Fruit fly (Drosophila melanogaster) whole organism, pupa: ENCODE data around the gene COX5B.

ENCODE experiments used
- Snoo ChIP-seq: fragments of 200-800 bp; sonication (Bioruptor generic); optimal IDR thresholded peaks from 3 replicates; lab custom pipeline; 2017; ENCODE audit warnings: missing biosample characterization, mild to moderate bottlenecking, missing genetic modification characterization, inconsistent platforms
- rn ChIP-seq: fragments of 200-800 bp; sonication (Bioruptor generic); IDR thresholded peaks from 2 replicates; pipeline ENCODE4 v1.3.6; 2022; ENCODE audit warnings: missing biosample characterization, missing genetic modification characterization

DNA sequence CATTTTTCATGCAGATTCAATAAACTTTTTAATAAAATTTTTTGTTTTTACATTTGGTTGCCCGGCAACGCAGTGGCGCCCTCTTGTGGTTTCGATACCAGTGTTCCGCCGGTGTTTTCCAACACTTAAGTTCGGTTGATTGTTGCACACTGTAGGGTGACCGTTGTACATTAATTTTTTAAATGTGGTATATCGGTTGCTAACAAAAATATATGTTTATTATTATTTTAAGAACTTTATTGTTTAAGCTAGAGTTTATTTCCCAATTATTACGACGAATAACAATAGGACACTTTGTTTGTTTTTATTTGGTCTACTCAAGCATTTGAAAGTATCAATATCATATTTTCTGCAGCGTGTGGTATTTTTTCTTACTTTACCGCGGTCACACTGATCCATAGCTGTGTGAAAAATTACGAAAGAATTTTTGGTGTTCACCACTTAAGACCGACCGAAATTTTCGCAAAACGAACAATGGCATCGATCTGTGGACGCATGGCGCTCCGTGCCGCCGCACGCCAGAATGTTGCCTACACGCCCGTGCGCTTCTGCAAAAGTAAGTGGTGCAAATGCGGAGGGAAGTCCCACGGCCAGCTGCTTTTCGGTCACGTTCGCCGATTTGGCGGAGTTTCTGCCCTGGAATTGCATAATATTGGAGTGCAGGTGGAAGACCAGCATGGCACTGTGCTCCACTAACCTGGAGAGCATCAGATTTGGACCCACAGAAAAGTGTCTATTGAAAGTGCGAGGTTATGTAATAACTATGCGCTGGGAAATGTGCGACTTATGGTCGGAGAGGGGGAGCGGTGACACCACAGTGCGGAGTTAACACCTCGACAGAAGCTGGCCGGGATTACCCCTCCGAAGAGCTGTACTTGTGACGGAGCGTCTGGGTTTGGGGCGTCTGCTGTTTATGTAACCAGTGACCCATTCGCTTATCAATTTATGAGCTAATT, at the start of gene COX5B, which contains the start of gene IFT52:
- peak; percentile 49 for TF ChIP-seq Snoo
- TF ChIP-seq rn: 0 out of 2 replicates have a peak, but pooled peaks have one; percentile 26
